Worm (Caenorhabditis elegans) whole organism, L2 larva: ENCODE data around the gene mab-21.

ENCODE experiments used
- C34F6.9 ChIP-seq: fragments of 150-350 bp; optimal IDR thresholded peaks from 2 replicates; lab custom pipeline; 2014; ENCODE audit warnings: missing biosample characterization, missing genetic modification characterization
- F13H6.1 ChIP-seq: sonication (generic microtip); optimal IDR thresholded peaks from 2 replicates; lab custom pipeline; 2016; ENCODE audit warnings: missing genetic modification characterization, missing compliant biosample characterization
- Y55F3AM.14 ChIP-seq: fragments of 200-800 bp; sonication (Bioruptor generic); optimal IDR thresholded peaks from 2 replicates; lab custom pipeline; 2018; ENCODE audit warnings: mild to moderate bottlenecking, missing genetic modification characterization, missing compliant biosample characterization
- ZK546.5 ChIP-seq: sonication (generic microtip); optimal IDR thresholded peaks from 2 replicates; lab custom pipeline; 2017; ENCODE audit warnings: missing biosample characterization, missing genetic modification characterization
- alr-1 ChIP-seq: fragments of 150-350 bp; optimal IDR thresholded peaks from 2 replicates; lab custom pipeline; 2014; ENCODE audit warnings: missing biosample characterization, missing genetic modification characterization
- aly-2 ChIP-seq: fragments of 150-350 bp; optimal IDR thresholded peaks from 2 replicates; lab custom pipeline; 2014; ENCODE audit warnings: missing biosample characterization, missing genetic modification characterization
- ama-1 ChIP-seq: fragments of 150-350 bp; optimal IDR thresholded peaks from 2 replicates; lab custom pipeline; 2018; ENCODE audit warnings: inconsistent platforms
- blmp-1 ChIP-seq: sonication (generic microtip); optimal IDR thresholded peaks from 2 replicates; lab custom pipeline; 2017; ENCODE audit warnings: missing genetic modification characterization, mild to moderate bottlenecking, missing compliant biosample characterization, antibody characterized with exemption, moderate library complexity; ENCODE audit not compliant: insufficient read depth
- ceh-16 ChIP-seq: fragments of 150-350 bp; optimal IDR thresholded peaks from 2 replicates; lab custom pipeline; 2014; ENCODE audit warnings: missing biosample characterization, missing genetic modification characterization
- ceh-82 ChIP-seq: fragments of 150-350 bp; optimal IDR thresholded peaks from 2 replicates; lab custom pipeline; 2014; ENCODE audit warnings: missing biosample characterization, missing genetic modification characterization
- dmd-4 ChIP-seq: sonication (generic microtip); optimal IDR thresholded peaks from 2 replicates; lab custom pipeline; 2017; ENCODE audit warnings: missing biosample characterization, missing genetic modification characterization
- egl-27 ChIP-seq: sonication (generic microtip); optimal IDR thresholded peaks from 3 replicates; lab custom pipeline; 2017; ENCODE audit warnings: missing biosample characterization, missing genetic modification reagents, missing genetic modification characterization
- elt-1 ChIP-seq: fragments of 150-350 bp; optimal IDR thresholded peaks from 2 replicates; lab custom pipeline; 2014; ENCODE audit warnings: missing biosample characterization, missing genetic modification characterization
- elt-3 ChIP-seq: sonication (generic microtip); optimal IDR thresholded peaks from 2 replicates; lab custom pipeline; 2017; ENCODE audit warnings: missing biosample characterization, missing genetic modification characterization
- fos-1 ChIP-seq: fragments of 150-350 bp; optimal IDR thresholded peaks from 2 replicates; lab custom pipeline; 2014; ENCODE audit warnings: missing biosample characterization, missing genetic modification characterization
- gmeb-1 ChIP-seq: fragments of 150-350 bp; optimal IDR thresholded peaks from 2 replicates; lab custom pipeline; 2014; ENCODE audit warnings: missing biosample characterization, missing genetic modification characterization
- lin-11 ChIP-seq: fragments of 150-350 bp; sonication (generic microtip); optimal IDR thresholded peaks from 2 replicates; lab custom pipeline; 2014; ENCODE audit warnings: missing biosample characterization, missing genetic modification characterization, inconsistent platforms, mixed read lengths
- lin-13 ChIP-seq: fragments of 150-350 bp; optimal IDR thresholded peaks from 2 replicates; lab custom pipeline; 2014; ENCODE audit warnings: missing biosample characterization, missing genetic modification reagents, missing genetic modification characterization
- lin-39 ChIP-seq: fragments of 150-350 bp; optimal IDR thresholded peaks from 2 replicates; lab custom pipeline; 2014; ENCODE audit warnings: missing biosample characterization, missing genetic modification reagents, missing genetic modification characterization
- lsy-2 ChIP-seq, 2 experiments: fragments of 150-350 bp in 1 of 2; sonication (generic microtip) in 1 of 2; optimal IDR thresholded peaks; 2 replicates each; lab custom pipeline; 2014 to 2017; ENCODE audit warnings: missing biosample characterization in 2 of 2, missing genetic modification characterization in 2 of 2
- mab-5 ChIP-seq: fragments of 150-350 bp; optimal IDR thresholded peaks from 2 replicates; lab custom pipeline; 2014; ENCODE audit warnings: missing biosample characterization, missing genetic modification characterization
- mbf-1 ChIP-seq: sonication (generic microtip); optimal IDR thresholded peaks from 2 replicates; lab custom pipeline; 2017; ENCODE audit warnings: missing biosample characterization, missing genetic modification characterization
- mdl-1 ChIP-seq, 2 experiments: fragments of 150-350 bp in 1 of 2; sonication (generic microtip) in 1 of 2; optimal IDR thresholded peaks; 2 replicates each; lab custom pipeline; 2017; ENCODE audit warnings: missing biosample characterization in 2 of 2, missing genetic modification characterization in 2 of 2
- nhr-10 ChIP-seq: sonication (generic microtip); optimal IDR thresholded peaks from 2 replicates; lab custom pipeline; 2017; ENCODE audit warnings: missing biosample characterization, missing genetic modification characterization
- nhr-11 ChIP-seq: fragments of 150-350 bp; optimal IDR thresholded peaks from 2 replicates; lab custom pipeline; 2014; ENCODE audit warnings: missing biosample characterization, missing genetic modification characterization
- nhr-12 ChIP-seq: fragments of 150-350 bp; optimal IDR thresholded peaks from 2 replicates; lab custom pipeline; 2014; ENCODE audit warnings: missing biosample characterization, missing genetic modification characterization
- nhr-129 ChIP-seq: fragments of 150-350 bp; optimal IDR thresholded peaks from 2 replicates; lab custom pipeline; 2014; ENCODE audit warnings: missing biosample characterization, missing genetic modification characterization
- nhr-21 ChIP-seq: fragments of 150-350 bp; optimal IDR thresholded peaks from 2 replicates; lab custom pipeline; 2014; ENCODE audit warnings: missing biosample characterization, missing genetic modification characterization
- nhr-23 ChIP-seq: fragments of 150-350 bp; optimal IDR thresholded peaks from 2 replicates; lab custom pipeline; 2014; ENCODE audit warnings: missing biosample characterization, missing genetic modification reagents, missing genetic modification characterization
- nhr-237 ChIP-seq: fragments of 150-350 bp; optimal IDR thresholded peaks from 2 replicates; lab custom pipeline; 2014; ENCODE audit warnings: missing biosample characterization, missing genetic modification characterization
- nhr-25 ChIP-seq: fragments of 150-350 bp; sonication (generic microtip); optimal IDR thresholded peaks from 3 replicates; lab custom pipeline; 2014; ENCODE audit warnings: missing biosample characterization, missing genetic modification characterization
- nhr-6 ChIP-seq: fragments of 150-350 bp; optimal IDR thresholded peaks from 2 replicates; lab custom pipeline; 2014; ENCODE audit warnings: missing biosample characterization, missing genetic modification characterization
- nhr-77 ChIP-seq: fragments of 150-350 bp; optimal IDR thresholded peaks from 2 replicates; lab custom pipeline; 2014; ENCODE audit warnings: missing biosample characterization, missing genetic modification characterization
- peb-1 ChIP-seq: fragments of 150-350 bp; optimal IDR thresholded peaks from 2 replicates; lab custom pipeline; 2014; ENCODE audit warnings: missing biosample characterization, missing genetic modification characterization
- sem-4 ChIP-seq: fragments of 150-350 bp; optimal IDR thresholded peaks from 2 replicates; lab custom pipeline; 2014; ENCODE audit warnings: missing biosample characterization, missing genetic modification reagents, missing genetic modification characterization
- skn-1 ChIP-seq: sonication (generic microtip); optimal IDR thresholded peaks from 2 replicates; lab custom pipeline; 2017; ENCODE audit warnings: missing biosample characterization, missing genetic modification characterization
- sma-3 ChIP-seq: sonication (generic microtip); optimal IDR thresholded peaks from 2 replicates; lab custom pipeline; 2016; ENCODE audit warnings: missing genetic modification reagents, missing genetic modification characterization, missing compliant biosample characterization
- sma-9 ChIP-seq, 2 experiments: fragments of 150-350 bp in 1 of 2; sonication (generic microtip) in 1 of 2; optimal IDR thresholded peaks; 2 replicates each; lab custom pipeline; 2014 to 2016; ENCODE audit warnings: missing genetic modification characterization in 2 of 2, mild to moderate bottlenecking in 1 of 2, missing biosample characterization in 1 of 2, missing compliant biosample characterization in 1 of 2, missing genetic modification reagents in 1 of 2, moderate library complexity in 1 of 2
- snpc-4 ChIP-seq: fragments of 150-350 bp; optimal IDR thresholded peaks from 2 replicates; lab custom pipeline; 2014; ENCODE audit warnings: missing biosample characterization, missing genetic modification characterization
- unc-39 ChIP-seq: fragments of 150-350 bp; optimal IDR thresholded peaks from 2 replicates; lab custom pipeline; 2014; ENCODE audit warnings: missing biosample characterization, missing genetic modification characterization
- unc-55 ChIP-seq: fragments of 150-350 bp; sonication (generic microtip); optimal IDR thresholded peaks from 3 replicates; lab custom pipeline; 2014; ENCODE audit warnings: missing biosample characterization, missing genetic modification reagents, missing genetic modification characterization
- unc-62 ChIP-seq: fragments of 150-350 bp; optimal IDR thresholded peaks from 2 replicates; lab custom pipeline; 2014; ENCODE audit warnings: missing biosample characterization, missing genetic modification reagents, missing genetic modification characterization
- zag-1 ChIP-seq: fragments of 150-350 bp; optimal IDR thresholded peaks from 2 replicates; lab custom pipeline; 2014; ENCODE audit warnings: missing biosample characterization, missing genetic modification characterization
- ztf-1 ChIP-seq: fragments of 200-800 bp; sonication (Bioruptor generic); conservative IDR thresholded peaks from 2 replicates; pipeline ENCODE4 v1.3.6; 2022; ENCODE audit warnings: missing genetic modification characterization, missing compliant biosample characterization
- ztf-11 ChIP-seq: sonication (generic microtip); optimal IDR thresholded peaks from 2 replicates; lab custom pipeline; 2017; ENCODE audit warnings: missing biosample characterization, missing genetic modification characterization
- ztf-4 ChIP-seq: fragments of 150-350 bp; optimal IDR thresholded peaks from 2 replicates; lab custom pipeline; 2014; ENCODE audit warnings: missing biosample characterization, missing genetic modification characterization

Gene mab-21

ce11 chrIII:4552872-4553271, 47.7 kb upstream of the mab-21 start:
- peak; percentile 21 for TF ChIP-seq fos-1
- no peak for TF ChIP-seq zag-1 (tag; lab: Kevin White, UChicago)
- TF ChIP-seq mdl-1 (tag; optimal IDR thresholded peaks at IDR 0.05; lab: Kevin White, UChicago): no peak
- no peak for TF ChIP-seq aly-2
- TF ChIP-seq, all 48 proteins: peak for 1

- TF ChIP-seq ztf-4 (tag; lab: Kevin White, UChicago) (no peak), elt-1 (no peak), mbf-1 (no peak), lin-11 (tag; lab: Kevin White, UChicago) (no peak), ZK546.5 (tag; lab: Kevin White, UChicago) (no peak), aly-2 (no peak), sma-9 (GFP tag; optimal IDR thresholded peaks at IDR 0.05; lab: Kevin White, UChicago) (no peak), sma-9 (tag; optimal IDR thresholded peaks at IDR 0.05; lab: Kevin White, UChicago) (no peak), nhr-21 (no peak), lin-13 (no peak), nhr-23 (no peak)
Measured at ce11 chrIII:4553316-4553715, 47.2 kb upstream of the mab-21 start, which contains the start of gene imph-1. TSS of gene imph-1 (plus strand) at chrIII:4553616.

- TF ChIP-seq blmp-1 (tag; lab: Kevin White, UChicago): no peak
- TF ChIP-seq lsy-2 (tag; optimal IDR thresholded peaks at IDR 0.05; lab: Kevin White, UChicago): peak in 1 of 2 experiments; percentile 30
- no peak for TF ChIP-seq snpc-4
- peak; percentile 14 for TF ChIP-seq F13H6.1 (tag; lab: Kevin White, UChicago)
- TF ChIP-seq C34F6.9: peak; percentile 45
- TF ChIP-seq sma-9 (GFP tag; optimal IDR thresholded peaks at IDR 0.05; lab: Kevin White, UChicago): no peak
- no peak for TF ChIP-seq sma-9 (tag; optimal IDR thresholded peaks at IDR 0.05; lab: Kevin White, UChicago)
- peak; percentile 61 for TF ChIP-seq unc-55 (GFP tag; lab: Kevin White, UChicago)
Measured at ce11 chrIII:4555345-4555744, 45.2 kb upstream of the mab-21 start.

ce11 chrIII:4560393-4560890, 40.1 kb upstream of the mab-21 start:
- TF ChIP-seq peb-1 (tag; lab: Kevin White, UChicago): peak; percentile 45
- TF ChIP-seq sem-4: peak; percentile 38
- TF ChIP-seq fos-1: peak; percentile 82
- no peak for TF ChIP-seq nhr-11
- no peak for TF ChIP-seq mbf-1
- TF ChIP-seq lin-11 (tag; lab: Kevin White, UChicago): peak; percentile 72
- TF ChIP-seq lsy-2 (tag; optimal IDR thresholded peaks at IDR 0.05; lab: Kevin White, UChicago): peak; percentile 64 to 82
- TF ChIP-seq skn-1 (tag; lab: Kevin White, UChicago): no peak
- peak; percentile 45 for TF ChIP-seq nhr-6 (tag; lab: Kevin White, UChicago)
- TF ChIP-seq blmp-1 (tag; lab: Kevin White, UChicago): no peak
- peak; percentile 80 for TF ChIP-seq nhr-21
- TF ChIP-seq Y55F3AM.14 (GFP tag; lab: Kevin White, UChicago): peak; percentile 72
- no peak for TF ChIP-seq nhr-23
- TF ChIP-seq elt-1: no peak
- TF ChIP-seq ceh-82 (tag; lab: Kevin White, UChicago): no peak
- TF ChIP-seq F13H6.1 (tag; lab: Kevin White, UChicago): peak; percentile 86
- no peak for TF ChIP-seq dmd-4 (tag; lab: Kevin White, UChicago)
- TF ChIP-seq C34F6.9: peak; percentile 80
- TF ChIP-seq nhr-129 (tag; lab: Kevin White, UChicago): peak; percentile 64
- no peak for TF ChIP-seq nhr-12 (tag; lab: Kevin White, UChicago)
- peak; percentile 75 for TF ChIP-seq mab-5 (tag; lab: Kevin White, UChicago)
- no peak for TF ChIP-seq alr-1 (tag; lab: Kevin White, UChicago)
- no peak for TF ChIP-seq ztf-1 (GFP tag; lab: Robert Waterston, UW)
- TF ChIP-seq nhr-77 (tag; lab: Kevin White, UChicago): no peak
- peak; percentile 34 for TF ChIP-seq egl-27 (tag; lab: Kevin White, UChicago)
- no peak for TF ChIP-seq ztf-11 (tag; lab: Kevin White, UChicago)
- TF ChIP-seq sma-3 (GFP tag; lab: Kevin White, UChicago): peak; percentile 77
- no peak for TF ChIP-seq ZK546.5 (tag; lab: Kevin White, UChicago)
- no peak for TF ChIP-seq aly-2
- TF ChIP-seq nhr-10: no peak
- peak; percentile 84 for TF ChIP-seq nhr-25
- peak; percentile 40 for TF ChIP-seq lin-13
- peak; percentile 37 for TF ChIP-seq ceh-16 (tag; lab: Kevin White, UChicago)
- TF ChIP-seq unc-39 (tag; lab: Kevin White, UChicago): no peak
- TF ChIP-seq nhr-237 (tag; lab: Kevin White, UChicago): no peak
- TF ChIP-seq elt-3 (tag; lab: Kevin White, UChicago): no peak
- TF ChIP-seq ama-1 (lab: Kevin White, UChicago): peak; percentile 66
- no peak for TF ChIP-seq lin-39 (tag; lab: Kevin White, UChicago)
- peak; percentile 53 for TF ChIP-seq ztf-4 (tag; lab: Kevin White, UChicago)
- peak; percentile 54 for TF ChIP-seq unc-62
- peak; percentile 59 for TF ChIP-seq gmeb-1 (tag; lab: Kevin White, UChicago)
- TF ChIP-seq zag-1 (tag; lab: Kevin White, UChicago): peak; percentile 12
- no peak for TF ChIP-seq snpc-4
